Worm (Caenorhabditis elegans): ENCODE data around the gene poml-4.
"Not testable (repeated sequence)": the region's sequence is repeated elsewhere in the genome, so short reads cannot be mapped to it uniquely, and the experiment has no call there.

Gene poml-4

DNA sequence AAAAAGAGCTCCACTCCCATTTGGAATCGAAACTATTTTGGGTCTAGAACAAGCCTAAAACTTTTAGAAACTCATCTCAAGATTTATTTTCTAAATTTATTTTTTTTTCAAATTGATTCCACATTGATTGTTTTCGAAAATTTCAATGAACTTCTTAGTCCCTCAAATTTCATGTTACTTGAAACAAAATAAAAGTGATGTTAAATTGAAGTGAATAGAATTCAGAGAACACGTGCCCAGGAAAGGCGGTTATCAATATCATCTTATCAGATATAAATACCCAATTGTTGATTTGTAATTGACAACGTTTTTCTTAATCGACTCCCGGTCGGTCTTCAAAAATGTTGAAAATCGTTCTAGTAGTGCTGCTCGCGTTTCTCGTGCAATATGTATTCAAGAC lies at the start of gene poml-4:
Gene poml-4, plus strand, starts transcription at position 301 of the 400 bp plus-strand sequence.
- not testable (repeated sequence) for TF ChIP-seq hlh-4, zag-1, pax-3 (tag; optimal IDR thresholded peaks at IDR 0.05)

DNA sequence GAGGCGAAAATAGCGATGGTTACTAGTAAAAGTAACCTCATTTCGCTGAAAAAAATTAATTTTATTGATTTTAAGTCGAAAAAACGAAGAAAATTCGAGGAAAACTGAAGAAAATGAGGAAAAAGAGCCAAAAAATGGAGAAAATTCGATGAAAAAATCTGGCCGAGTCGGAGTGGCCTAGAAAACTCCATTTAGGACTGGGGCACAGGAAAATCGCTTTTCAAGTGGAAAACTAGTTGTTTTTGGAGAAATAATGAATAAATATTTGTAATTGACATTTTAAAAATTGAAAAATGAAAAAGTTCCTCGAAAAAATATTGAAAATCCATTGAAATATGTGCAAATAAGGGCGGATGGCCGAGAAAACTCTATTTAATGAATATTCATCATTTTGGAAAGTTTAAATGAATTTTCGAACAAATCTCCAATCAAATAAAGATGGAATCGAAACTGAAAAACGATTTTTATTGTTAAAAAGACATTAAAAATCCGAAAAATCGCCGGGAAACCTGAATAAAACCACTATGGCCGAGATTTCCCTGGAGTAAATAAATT lies 40.4 kb upstream of the poml-4 start, which contains the start of gene emc-1:
Gene emc-1, minus strand, starts transcription at position 45 of the 555 bp plus-strand sequence.
- TF ChIP-seq unc-62 (GFP tag; optimal IDR thresholded peaks at IDR 0.05) (no peak), mep-1 (tag; optimal IDR thresholded peaks at IDR 0.05) (peak; percentile 16), rnt-1 (tag; optimal IDR thresholded peaks at IDR 0.05) (peak; percentile 37), ceh-90 (tag; optimal IDR thresholded peaks at IDR 0.05) (peak; percentile 76), efl-1 (optimal IDR thresholded peaks at IDR 0.05) (no peak), efl-1 (GFP tag; optimal IDR thresholded peaks at IDR 0.05 in 1 of 2) (peak in 1 of 2 experiments; percentile 14), pax-3 (tag; optimal IDR thresholded peaks at IDR 0.05) (no peak), nhr-90 (tag; optimal IDR thresholded peaks at IDR 0.05; ENCODE audit: poor library complexity) (peak; percentile 8), dpl-1 (GFP tag; optimal IDR thresholded peaks at IDR 0.05) (peak in 1 of 3 experiments; percentile 14), lin-14 (GFP tag; optimal IDR thresholded peaks at IDR 0.05) (peak; percentile 32), irx-1 (tag; optimal IDR thresholded peaks at IDR 0.05) (peak; percentile 45), nhr-85 (tag) (peak; percentile 63), lir-3 (tag; optimal IDR thresholded peaks at IDR 0.05; ENCODE audit: poor library complexity) (no peak), grh-1 (GFP tag; IDR thresholded peaks at IDR 0.05) (no peak), Y116A8C.19 (tag; optimal IDR thresholded peaks at IDR 0.05; ENCODE audit: borderline replicate concordance) (no peak), lsy-2 (tag; optimal IDR thresholded peaks at IDR 0.05) (peak in 1 of 2 experiments; percentile 7), blmp-1 (tag; optimal IDR thresholded peaks at IDR 0.05) (no peak), fkh-8 (tag; optimal IDR thresholded peaks at IDR 0.05) (peak; percentile 2)

DNA sequence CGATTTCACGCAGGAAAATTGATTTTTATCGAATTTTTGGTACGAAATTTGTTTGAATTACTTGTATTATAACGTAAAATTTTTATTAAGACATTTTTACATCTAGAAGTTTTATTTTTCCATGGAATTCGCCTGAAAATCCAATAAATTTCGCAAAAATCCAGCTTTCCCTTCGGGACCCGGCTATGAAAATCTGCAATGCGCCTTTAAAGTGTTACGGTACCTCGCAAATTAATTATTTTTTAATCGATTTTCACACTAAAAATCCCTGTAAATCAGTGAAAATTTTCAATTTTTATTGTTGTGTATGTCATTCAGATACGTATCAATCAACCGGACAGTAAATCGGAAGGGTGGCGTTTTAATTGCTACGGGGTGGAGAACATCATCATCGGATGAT lies 39.8 kb upstream of the poml-4 start:
- peak; percentile 11 for TF ChIP-seq blmp-1 (tag; optimal IDR thresholded peaks at IDR 0.05)
- no peak for TF ChIP-seq pax-3 (tag; optimal IDR thresholded peaks at IDR 0.05)
- no peak for TF ChIP-seq fos-1 (tag; optimal IDR thresholded peaks at IDR 0.05)
- no peak for TF ChIP-seq lin-14 (GFP tag; optimal IDR thresholded peaks at IDR 0.05)
- TF ChIP-seq unc-62 (GFP tag; optimal IDR thresholded peaks at IDR 0.05) = no peak
- no peak for TF ChIP-seq nhr-71 (tag; optimal IDR thresholded peaks at IDR 0.05)
- TF ChIP-seq sptf-1 (tag; optimal IDR thresholded peaks at IDR 0.05) = no peak
- TF ChIP-seq zip-4 (GFP tag; optimal IDR thresholded peaks at IDR 0.05) = no peak
- TF ChIP-seq ztf-11 (tag; optimal IDR thresholded peaks at IDR 0.05) = no peak

DNA sequence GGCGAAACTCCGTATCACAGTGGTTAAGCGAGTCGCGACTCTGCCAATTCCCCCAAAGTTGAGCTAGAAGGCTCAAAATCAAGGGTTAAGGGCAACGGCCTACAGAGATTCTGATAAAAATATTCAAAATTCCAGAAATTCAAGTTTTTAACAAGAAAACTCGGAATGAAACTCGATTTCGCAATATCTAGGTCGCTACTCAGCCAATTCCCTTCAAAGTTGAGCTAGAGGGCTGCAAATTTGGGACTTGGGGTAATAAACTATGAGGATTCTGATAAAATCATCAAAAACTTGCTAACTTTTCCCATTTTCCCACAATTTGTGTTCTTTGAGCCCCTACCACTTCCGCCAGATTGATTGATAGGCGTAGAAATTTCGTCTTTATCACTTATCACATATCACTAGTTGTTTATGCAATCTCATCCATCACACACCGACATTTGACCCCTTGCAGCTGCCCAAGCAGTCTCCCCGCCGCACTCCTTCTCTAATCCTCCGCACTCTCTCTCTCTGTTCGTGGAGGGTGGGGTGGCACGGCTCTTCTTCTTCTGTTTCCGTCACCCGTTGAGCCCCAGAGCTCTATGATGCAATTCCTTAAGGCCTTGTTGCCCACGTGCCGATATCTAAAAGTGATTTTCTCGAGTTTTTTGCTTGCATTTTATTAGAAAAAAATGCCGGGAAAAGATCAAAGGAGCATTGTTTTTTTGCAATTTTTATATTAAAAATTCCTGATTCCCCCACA lies 38.9 kb upstream of the poml-4 start:
- TF ChIP-seq zag-1 (tag; optimal IDR thresholded peaks at IDR 0.05) (no peak), elt-2 (tag; optimal IDR thresholded peaks at IDR 0.05) (no peak), tlp-1 (tag; optimal IDR thresholded peaks at IDR 0.05) (no peak), rnt-1 (tag; optimal IDR thresholded peaks at IDR 0.05) (peak; percentile 90), ceh-82 (tag; optimal IDR thresholded peaks at IDR 0.05) (peak in 1 of 3 experiments; percentile 32), nhr-20 (tag; optimal IDR thresholded peaks at IDR 0.05) (peak; percentile 40), nhr-28 (tag; optimal IDR thresholded peaks at IDR 0.05) (no peak), hlh-4 (tag; optimal IDR thresholded peaks at IDR 0.05) (no peak), nhr-90 (tag; optimal IDR thresholded peaks at IDR 0.05; ENCODE audit: poor library complexity) (no peak), nhr-237 (tag; optimal IDR thresholded peaks at IDR 0.05) (no peak), snu-23 (GFP tag; optimal IDR thresholded peaks at IDR 0.05) (peak; percentile 58), skn-1 (tag; optimal IDR thresholded peaks at IDR 0.05) (no peak), ets-5 (GFP tag; IDR thresholded peaks at IDR 0.05) (no peak), unc-30 (tag; optimal IDR thresholded peaks at IDR 0.05) (no peak), ceh-90 (tag; optimal IDR thresholded peaks at IDR 0.05) (no peak), sptf-1 (tag; optimal IDR thresholded peaks at IDR 0.05) (no peak), efl-1 (optimal IDR thresholded peaks at IDR 0.05) (peak; percentile 31 to 33), efl-1 (GFP tag; optimal IDR thresholded peaks at IDR 0.05 in 1 of 2) (peak in 1 of 2 experiments; percentile 27), ztf-4 (tag; optimal IDR thresholded peaks at IDR 0.05) (peak; percentile 52), nhr-11 (tag; optimal IDR thresholded peaks at IDR 0.05) (no peak), blmp-1 (tag; optimal IDR thresholded peaks at IDR 0.05) (no peak), C04F5.9 (tag; optimal IDR thresholded peaks at IDR 0.05) (no peak), mab-9 (GFP tag; IDR thresholded peaks at IDR 0.05) (no peak), irx-1 (tag; optimal IDR thresholded peaks at IDR 0.05) (no peak), fos-1 (tag; optimal IDR thresholded peaks at IDR 0.05) (no peak), zip-4 (GFP tag; optimal IDR thresholded peaks at IDR 0.05) (peak; percentile 90), aly-2 (tag; optimal IDR thresholded peaks at IDR 0.05) (no peak), nhr-77 (tag; optimal IDR thresholded peaks at IDR 0.05) (no peak), ceh-8 (GFP tag; optimal IDR thresholded peaks at IDR 0.05) (no peak), egl-27 (tag; optimal IDR thresholded peaks at IDR 0.05) (no peak)

Data from whole organism, L1 larva.